Worm (Caenorhabditis elegans): ENCODE results near the gene scl-15.

scl-15 gene

DNA sequence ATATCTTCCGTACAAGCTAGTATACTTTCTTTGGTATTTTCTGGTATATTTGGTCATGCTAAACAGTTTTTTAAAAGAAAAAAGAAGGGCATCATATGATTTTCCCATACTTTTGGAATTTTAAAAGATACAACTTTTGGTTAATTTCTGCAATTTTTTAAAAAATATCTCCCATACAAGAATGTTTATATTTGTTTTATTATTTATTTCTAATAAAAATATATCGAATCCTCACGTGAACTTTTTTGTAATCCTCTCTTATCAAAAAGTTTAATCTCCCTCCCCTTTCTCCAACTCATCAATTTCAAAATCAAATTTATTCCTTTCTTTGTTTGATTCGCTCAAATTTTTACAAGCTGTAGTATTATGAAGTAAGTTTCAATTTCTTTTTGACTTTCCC, 2.1 kb downstream of the scl-15 start, which contains the start of gene nep-13:
nep-13 (plus strand) TSS at position 301 of the 400 bp plus-strand sequence.
- no peak for TF ChIP-seq let-607 (tag; optimal IDR thresholded peaks at IDR 0.05)
- TF ChIP-seq repo-1 (tag; optimal IDR thresholded peaks at IDR 0.05), result no peak
- TF ChIP-seq Y79H2A.3 (GFP tag; conservative IDR thresholded peaks at IDR 0.05), result no peak
- no peak for TF ChIP-seq attf-6 (GFP tag; IDR thresholded peaks at IDR 0.05)
- TF ChIP-seq bed-1 (GFP tag; IDR thresholded peaks at IDR 0.05), result no peak
- no peak for TF ChIP-seq rpc-1 (optimal IDR thresholded peaks at IDR 0.05)
- TF ChIP-seq rpc-1 (tag; optimal IDR thresholded peaks at IDR 0.05), result no peak
- no peak for TF ChIP-seq lsy-27 (tag; optimal IDR thresholded peaks at IDR 0.05; ENCODE audit: borderline replicate concordance, insufficient read depth)
- TF ChIP-seq tbx-9 (tag; optimal IDR thresholded peaks at IDR 0.05; ENCODE audit: borderline replicate concordance), result no peak
- no peak for TF ChIP-seq D2030.7 (GFP tag; IDR thresholded peaks at IDR 0.05)
- TF ChIP-seq him-1 (tag; optimal IDR thresholded peaks at IDR 0.05), result no peak
- no peak for TF ChIP-seq rcor-1 (GFP tag; IDR thresholded peaks at IDR 0.05)
- TF ChIP-seq madf-3 (GFP tag; IDR thresholded peaks at IDR 0.05), result no peak
- TF ChIP-seq ztf-18 (tag; optimal IDR thresholded peaks at IDR 0.05), result no peak
- TF ChIP-seq xnd-1 (tag; optimal IDR thresholded peaks at IDR 0.05), result no peak
- TF ChIP-seq nhr-90 (tag; optimal IDR thresholded peaks at IDR 0.05), result no peak

DNA sequence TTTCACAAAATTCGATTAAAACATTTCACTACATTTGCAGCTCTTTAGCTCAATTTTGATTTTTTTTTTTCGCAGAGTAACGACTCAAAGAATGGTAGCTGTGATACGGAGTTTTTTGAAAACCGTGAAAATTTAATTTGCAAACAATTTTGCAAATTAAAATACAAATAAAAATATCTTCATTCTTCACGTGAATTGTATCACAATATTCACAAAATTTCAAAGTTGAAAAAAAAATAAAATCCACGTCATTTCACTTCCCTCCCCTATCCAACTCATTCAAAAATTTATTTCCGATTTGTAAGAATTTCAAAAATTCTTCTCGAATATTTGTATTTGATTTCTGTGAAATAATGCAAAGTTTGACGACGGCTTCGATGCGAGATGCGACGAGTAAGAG, 5.8 kb downstream of the scl-15 start, which contains the start of gene wht-4:
wht-4 (plus strand) TSS at position 301 of the 400 bp plus-strand sequence.
- no peak for TF ChIP-seq ceh-91 (GFP tag; IDR thresholded peaks at IDR 0.05)
- no peak for TF ChIP-seq aptf-2 (GFP tag; conservative IDR thresholded peaks at IDR 0.05)
- no peak for TF ChIP-seq D2030.7 (GFP tag; IDR thresholded peaks at IDR 0.05)
- no peak for TF ChIP-seq attf-3 (GFP tag; conservative IDR thresholded peaks at IDR 0.05)
- no peak for TF ChIP-seq F33H1.4 (GFP tag; IDR thresholded peaks at IDR 0.05)
- no peak for TF ChIP-seq egrh-3 (GFP tag; IDR thresholded peaks at IDR 0.05)

DNA sequence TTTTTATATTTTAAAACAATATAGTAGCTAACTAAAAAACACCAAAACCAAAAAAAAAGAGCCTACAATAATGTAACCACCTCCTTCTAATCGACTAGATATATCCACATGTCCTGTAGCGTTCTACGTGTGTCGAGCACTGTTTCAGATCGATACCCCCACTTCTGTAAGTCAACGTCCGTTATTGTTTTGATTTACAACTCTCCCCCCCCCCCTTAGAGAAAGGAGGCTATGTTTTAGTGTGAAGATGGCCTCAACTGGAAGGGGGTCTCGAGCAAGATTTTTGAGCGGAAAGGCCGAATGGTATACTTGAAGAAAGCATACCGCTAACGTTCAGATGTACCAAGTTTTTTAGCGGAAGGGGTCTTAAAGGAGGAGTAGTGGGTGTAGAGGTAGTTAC, 6.8 kb downstream of the scl-15 start, which contains the start of gene F02E11.4:
F02E11.4 (minus strand) TSS at position 101 of the 400 bp plus-strand sequence.
- TF ChIP-seq F49E8.2 (tag; optimal IDR thresholded peaks at IDR 0.05; ENCODE audit: insufficient read depth), result no peak

DNA sequence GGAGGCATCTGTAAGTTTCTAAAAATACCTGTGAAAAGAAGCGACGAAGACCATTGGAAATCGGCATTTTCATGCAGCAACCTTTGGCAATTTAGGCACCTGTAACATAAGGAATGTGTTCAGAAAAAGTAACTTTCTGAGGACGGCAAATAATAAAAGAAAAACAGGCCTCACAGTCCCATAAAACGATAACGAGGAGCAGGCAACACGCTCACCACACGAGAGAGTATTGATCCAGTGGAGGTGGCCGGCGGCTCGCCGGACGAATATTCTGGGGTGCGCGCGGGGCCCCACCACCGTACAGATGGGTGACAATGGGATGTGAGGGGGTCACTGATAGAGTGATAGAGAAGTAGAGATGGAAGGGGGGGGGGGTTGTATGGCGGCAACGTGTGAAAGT, 9.5 kb downstream of the scl-15 start, which contains the start of gene F02E11.3:
F02E11.3 (minus strand) TSS at position 101 of the 400 bp plus-strand sequence.
- TF ChIP-seq zfh-2 (GFP tag; conservative IDR thresholded peaks at IDR 0.05) (0 out of 2 replicates have a peak, but pooled peaks have one; percentile 43), snpc-4 (GFP tag; optimal IDR thresholded peaks at IDR 0.05) (no peak), snpc-4 (tag; optimal IDR thresholded peaks at IDR 0.05) (no peak)

DNA sequence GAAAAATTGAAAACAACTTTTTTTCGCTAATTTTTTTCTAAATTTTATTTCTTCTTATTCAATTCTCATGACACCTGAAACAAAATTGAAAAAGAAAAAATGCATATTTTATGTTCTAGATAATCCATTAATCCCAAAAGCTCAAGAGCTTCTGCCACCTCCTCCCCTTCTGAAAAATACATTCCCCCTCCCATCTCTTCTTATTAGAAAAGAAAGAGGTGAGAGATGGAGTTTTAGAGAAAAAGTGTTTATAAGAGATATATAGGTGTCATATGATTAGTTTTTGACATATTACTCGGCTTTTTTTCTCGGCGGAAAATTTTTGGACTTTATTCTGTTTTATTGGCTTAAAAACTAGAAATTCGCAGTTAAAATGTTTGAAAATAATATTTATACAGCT, 13.9 kb downstream of the scl-15 start:
- no peak for TF ChIP-seq F37B4.10 (GFP tag; IDR thresholded peaks at IDR 0.05)
- TF ChIP-seq let-526 (GFP tag; IDR thresholded peaks at IDR 0.05), result no peak
- no peak for TF ChIP-seq hmg-20 (GFP tag; IDR thresholded peaks at IDR 0.05)
- no peak for TF ChIP-seq madf-3 (GFP tag; IDR thresholded peaks at IDR 0.05)
- no peak for TF ChIP-seq dpl-1 (GFP tag; optimal IDR thresholded peaks at IDR 0.05)
- no peak for TF ChIP-seq tbx-9 (tag; optimal IDR thresholded peaks at IDR 0.05; ENCODE audit: borderline replicate concordance)
- no peak for TF ChIP-seq hlh-12 (tag; optimal IDR thresholded peaks at IDR 0.05)

DNA sequence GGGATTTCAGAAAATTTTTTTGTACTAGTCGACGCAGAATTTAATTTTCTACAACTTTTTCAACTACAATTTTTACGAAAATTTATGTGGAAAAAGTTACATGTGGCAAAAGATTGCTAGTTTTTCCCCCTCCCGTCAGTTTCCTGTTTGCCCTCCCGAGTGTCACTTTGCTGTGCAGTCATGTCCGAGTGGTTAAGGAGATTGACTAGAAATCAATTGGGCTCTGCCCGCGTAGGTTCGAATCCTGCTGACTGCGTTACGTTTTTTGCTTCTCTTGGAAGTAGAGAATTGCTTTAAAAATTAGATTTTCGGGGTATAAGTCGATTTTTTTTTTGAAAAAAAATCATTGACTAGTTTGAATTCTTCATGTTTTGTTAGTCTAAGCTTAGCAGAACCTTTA, 16.6 kb downstream of the scl-15 start:
- TF ChIP-seq B0261.1 (tag; optimal IDR thresholded peaks at IDR 0.05) (peak; percentile 80), somi-1 (GFP tag; optimal IDR thresholded peaks at IDR 0.05) (no peak), K12H6.12 (tag; optimal IDR thresholded peaks at IDR 0.05) (no peak), Y53G8AR.9 (GFP tag; conservative IDR thresholded peaks at IDR 0.05) (peak; percentile 55; the same call in 1 of the 2 replicates), B0019.2 (GFP tag; conservative IDR thresholded peaks at IDR 0.05) (no peak), nfyb-1 (GFP tag; IDR thresholded peaks at IDR 0.05) (peak; percentile 66), ztf-25 (GFP tag; IDR thresholded peaks at IDR 0.05) (0 out of 2 replicates have a peak, but pooled peaks have one; percentile 38), fkh-3 (tag; optimal IDR thresholded peaks at IDR 0.05) (no peak), F37B4.10 (GFP tag; IDR thresholded peaks at IDR 0.05) (no peak), ZK185.1 (tag; optimal IDR thresholded peaks at IDR 0.05; ENCODE audit: poor library complexity, severe bottlenecking) (no peak), ceh-40 (GFP tag; IDR thresholded peaks at IDR 0.05) (no peak), lin-35 (GFP tag; optimal IDR thresholded peaks at IDR 0.05) (no peak)
